Fruit fly (Drosophila melanogaster): ENCODE measurements around the gene SKIP.

dm6 chr3R:22141332-22141731, 7.7 kb downstream of the SKIP start:
- TF ChIP-seq CG12768 (GFP tag; optimal IDR thresholded peaks at IDR 0.05) = no peak
- TF ChIP-seq kay (GFP tag; ENCODE audit: borderline replicate concordance) = no peak
- TF ChIP-seq CG14711 (tag; optimal IDR thresholded peaks at IDR 0.05) = no peak
- no peak for TF ChIP-seq ovo (GFP tag; optimal IDR thresholded peaks at IDR 0.05)
